Fruit fly (Drosophila melanogaster): ENCODE data around the gene inaF-C.

Gene inaF-C

dm6 chrX:11714529-11715262 is 16.9 kb downstream of the inaF-C start:
- TF ChIP-seq D19A (tag; optimal IDR thresholded peaks at IDR 0.05), result peak; percentile 77
- TF ChIP-seq ranshi (GFP tag; IDR thresholded peaks at IDR 0.05), result peak; percentile 71; the same call in 1 of the 2 replicates
- TF ChIP-seq CG5180 (GFP tag; optimal IDR thresholded peaks at IDR 0.05), result peak; percentile 53
- peak; percentile 82 for TF ChIP-seq Adf1 (GFP tag; IDR thresholded peaks at IDR 0.05)
- TF ChIP-seq H15 (GFP tag; IDR thresholded peaks at IDR 0.05), result peak; percentile 64; the same call in 2 of the 3 replicates
- no peak for TF ChIP-seq bigmax (GFP tag; optimal IDR thresholded peaks at IDR 0.05)
- TF ChIP-seq bsh (GFP tag; optimal IDR thresholded peaks at IDR 0.05), result peak in 1 of 2 experiments; percentile 44
- no peak for TF ChIP-seq sr (GFP tag; IDR thresholded peaks at IDR 0.05)
- peak; percentile 69 for TF ChIP-seq CG10209 (GFP tag; optimal IDR thresholded peaks at IDR 0.05)
- TF ChIP-seq CG1647 (GFP tag; optimal IDR thresholded peaks at IDR 0.05), result no peak
- TF ChIP-seq en (GFP tag; optimal IDR thresholded peaks at IDR 0.05), result no peak
- peak; percentile 77 for TF ChIP-seq CG2678 (tag; optimal IDR thresholded peaks at IDR 0.05)
- TF ChIP-seq CG7372 (GFP tag; IDR thresholded peaks at IDR 0.05), result 0 out of 2 replicates have a peak, but pooled peaks have one; percentile 30
- TF ChIP-seq CG14860 (GFP tag; IDR thresholded peaks at IDR 0.05; ENCODE audit: partially characterized antibody), result no peak
- TF ChIP-seq sens-2 (GFP tag; IDR thresholded peaks at IDR 0.05), result no peak
- peak; percentile 29 for TF ChIP-seq pros (GFP tag; optimal IDR thresholded peaks at IDR 0.05)
- TF ChIP-seq CG8089 (GFP tag; optimal IDR thresholded peaks at IDR 0.05), result peak; percentile 40
- TF ChIP-seq tna (GFP tag; IDR thresholded peaks at IDR 0.05; ENCODE audit: partially characterized antibody), result no peak
- peak; percentile 53 for TF ChIP-seq CG12219 (GFP tag; optimal IDR thresholded peaks at IDR 0.05)
- peak; percentile 78 for TF ChIP-seq CG7987 (GFP tag; optimal IDR thresholded peaks at IDR 0.05)
- peak; percentile 40 for TF ChIP-seq Lhr (GFP tag; optimal IDR thresholded peaks at IDR 0.05)
- peak; percentile 68; the same call in 1 of the 2 replicates for TF ChIP-seq rib (GFP tag; IDR thresholded peaks at IDR 0.05)
- TF ChIP-seq Side (GFP tag; optimal IDR thresholded peaks at IDR 0.05), result no peak
- no peak for TF ChIP-seq CG3065 (GFP tag; optimal IDR thresholded peaks at IDR 0.05)
- TF ChIP-seq CG7928 (GFP tag; optimal IDR thresholded peaks at IDR 0.05), result peak; percentile 37
- TF ChIP-seq Oli (tag; optimal IDR thresholded peaks at IDR 0.05), result peak; percentile 71
- no peak for TF ChIP-seq Gsc (GFP tag; IDR thresholded peaks at IDR 0.05)
- TF ChIP-seq vnd (GFP tag; IDR thresholded peaks at IDR 0.05; ENCODE audit: partially characterized antibody), result no peak
- TF ChIP-seq org-1 (GFP tag; optimal IDR thresholded peaks at IDR 0.05), result peak; percentile 71
- peak; percentile 25 for TF ChIP-seq CG3407 (GFP tag; optimal IDR thresholded peaks at IDR 0.05)
- peak; percentile 65 for TF ChIP-seq eyg (GFP tag; optimal IDR thresholded peaks at IDR 0.05)
- TF ChIP-seq crol (GFP tag; IDR thresholded peaks at IDR 0.05), result no peak
- no peak for TF ChIP-seq usp (GFP tag; optimal IDR thresholded peaks at IDR 0.05)
- peak; percentile 41; the same call in 1 of the 2 replicates for TF ChIP-seq cas (GFP tag; IDR thresholded peaks at IDR 0.05)
- no peak for TF ChIP-seq hb (GFP tag; IDR thresholded peaks at IDR 0.05; ENCODE audit: partially characterized antibody)
- peak; percentile 77 for TF ChIP-seq CG18599 (GFP tag; optimal IDR thresholded peaks at IDR 0.05)
- peak; percentile 59 for TF ChIP-seq Drgx (GFP tag; IDR thresholded peaks at IDR 0.05)
- peak; percentile 95 for TF ChIP-seq psq (GFP tag; optimal IDR thresholded peaks at IDR 0.05)
- TF ChIP-seq CG10543 (GFP tag; optimal IDR thresholded peaks at IDR 0.05), result peak; percentile 73
- no peak for TF ChIP-seq hbn (GFP tag; IDR thresholded peaks at IDR 0.05; ENCODE audit: partially characterized antibody)
- TF ChIP-seq mld (GFP tag; IDR thresholded peaks at IDR 0.05; ENCODE audit: partially characterized antibody), result no peak
- peak; percentile 46; the same call in 1 of the 3 replicates for TF ChIP-seq CG7357 (GFP tag; IDR thresholded peaks at IDR 0.05)
- TF ChIP-seq Ada2b (GFP tag; IDR thresholded peaks at IDR 0.05), result 0 out of 2 replicates have a peak, but pooled peaks have one; percentile 51
- peak; percentile 52 for TF ChIP-seq disco-r (GFP tag; optimal IDR thresholded peaks at IDR 0.05)
- TF ChIP-seq trh (GFP tag; optimal IDR thresholded peaks at IDR 0.05), result no peak
- TF ChIP-seq CG34422 (GFP tag; IDR thresholded peaks at IDR 0.05), result peak; percentile 76
- peak; percentile 42 for TF ChIP-seq BtbVII (GFP tag; optimal IDR thresholded peaks at IDR 0.05)
- peak in 1 of 2 experiments; percentile 67 for TF ChIP-seq crp (GFP tag; optimal IDR thresholded peaks at IDR 0.05)
